Worm (Caenorhabditis elegans): Measurements from ENCODE around the gene cyp-29A2.
A peak's percentile ranks its signal among the peaks of the same experiment; 100 is the strongest.

cyp-29A2 gene

ce11 chrV:11239187-11239725 lies 21.9 kb downstream of the cyp-29A2 start, which contains the start of the genes dvc-1 and ima-1 (continued):
- TF ChIP-seq ama-1 (optimal IDR thresholded peaks at IDR 0.05) (no peak), pros-1 (tag; optimal IDR thresholded peaks at IDR 0.05) (no peak), dmd-4 (tag; optimal IDR thresholded peaks at IDR 0.05; ENCODE audit: borderline replicate concordance) (no peak), ceh-6 (GFP tag; optimal IDR thresholded peaks at IDR 0.05) (peak; percentile 65), sox-2 (GFP tag; IDR thresholded peaks at IDR 0.05) (peak; percentile 46), fkh-6 (tag; optimal IDR thresholded peaks at IDR 0.05) (peak; percentile 79), hlh-30 (tag; optimal IDR thresholded peaks at IDR 0.05; ENCODE audit: insufficient read depth) (peak; percentile 70), hlh-15 (tag; optimal IDR thresholded peaks at IDR 0.05) (peak; percentile 70), gmeb-2 (tag; optimal IDR thresholded peaks at IDR 0.05) (peak; percentile 63), elt-4 (tag; optimal IDR thresholded peaks at IDR 0.05) (no peak), T23F11.4 (GFP tag; optimal IDR thresholded peaks at IDR 0.05) (peak; percentile 22), lim-6 (tag; optimal IDR thresholded peaks at IDR 0.05) (peak; percentile 42), ref-2 (tag; optimal IDR thresholded peaks at IDR 0.05) (peak; percentile 65), K02D7.2 (tag; optimal IDR thresholded peaks at IDR 0.05) (peak; percentile 62), pha-2 (tag; optimal IDR thresholded peaks at IDR 0.05) (no peak), tbx-2 (tag; optimal IDR thresholded peaks at IDR 0.05) (peak; percentile 77), unc-42 (tag; optimal IDR thresholded peaks at IDR 0.05) (peak; percentile 28), mec-3 (tag; optimal IDR thresholded peaks at IDR 0.05; ENCODE audit: borderline replicate concordance) (no peak), ceh-19 (GFP tag; optimal IDR thresholded peaks at IDR 0.05) (peak; percentile 66), syd-9 (tag; optimal IDR thresholded peaks at IDR 0.05) (peak; percentile 74), K09A11.1 (tag; optimal IDR thresholded peaks at IDR 0.05; ENCODE audit: insufficient read depth) (peak; percentile 72), hlh-8 (tag; optimal IDR thresholded peaks at IDR 0.05) (peak; percentile 48), ceh-45 (GFP tag; IDR thresholded peaks at IDR 0.05) (0 out of 2 replicates have a peak, but pooled peaks have one; percentile 51), ceh-48 (tag; optimal IDR thresholded peaks at IDR 0.05) (peak; percentile 27), C08G9.2 (tag; optimal IDR thresholded peaks at IDR 0.05) (peak; percentile 69), elt-2 (tag; optimal IDR thresholded peaks at IDR 0.05) (peak; percentile 90), nhr-11 (tag; optimal IDR thresholded peaks at IDR 0.05) (no peak)

ce11 chrV:11241580-11241979 lies 24.2 kb downstream of the cyp-29A2 start, which contains the start of gene pgap-1:
TSS of gene pgap-1 (plus strand) at chrV:11241880.
- TF ChIP-seq sox-4 (tag; optimal IDR thresholded peaks at IDR 0.05) = no peak
- no peak for TF ChIP-seq lin-11 (tag; optimal IDR thresholded peaks at IDR 0.05)
- no peak for TF ChIP-seq pax-1 (tag; optimal IDR thresholded peaks at IDR 0.05)
- TF ChIP-seq lim-6 (tag; optimal IDR thresholded peaks at IDR 0.05) = no peak
- no peak for TF ChIP-seq ceh-34 (tag; optimal IDR thresholded peaks at IDR 0.05)

- TF ChIP-seq che-1 (tag; optimal IDR thresholded peaks at IDR 0.05) (no peak), tbx-2 (tag; optimal IDR thresholded peaks at IDR 0.05) (no peak), elt-4 (tag; optimal IDR thresholded peaks at IDR 0.05) (no peak), ceh-45 (GFP tag; IDR thresholded peaks at IDR 0.05) (no peak)
Measured at ce11 chrV:11244539-11244938, 27.2 kb downstream of the cyp-29A2 start, which contains the start of gene mxl-1. TSS of gene mxl-1 (plus strand) at chrV:11244839.

ce11 chrV:11245029-11245428 lies 27.6 kb downstream of the cyp-29A2 start:
- TF ChIP-seq dmd-4 (tag; optimal IDR thresholded peaks at IDR 0.05; ENCODE audit: borderline replicate concordance) = no peak

- no peak for TF ChIP-seq pag-3 (tag; optimal IDR thresholded peaks at IDR 0.05; ENCODE audit: borderline replicate concordance)
- TF ChIP-seq ceh-22 (tag; optimal IDR thresholded peaks at IDR 0.05) = no peak
- TF ChIP-seq dve-1 (tag; optimal IDR thresholded peaks at IDR 0.05) = no peak
- TF ChIP-seq ceh-31 (tag; optimal IDR thresholded peaks at IDR 0.05) = no peak
- TF ChIP-seq hlh-6 (tag; optimal IDR thresholded peaks at IDR 0.05) = no peak
- no peak for TF ChIP-seq ets-4 (tag; optimal IDR thresholded peaks at IDR 0.05)
- TF ChIP-seq ahr-1 (tag; optimal IDR thresholded peaks at IDR 0.05) = no peak
- TF ChIP-seq T23F11.4 (GFP tag; optimal IDR thresholded peaks at IDR 0.05) = no peak
- TF ChIP-seq unc-55 (GFP tag; optimal IDR thresholded peaks at IDR 0.05) = no peak
- TF ChIP-seq pqm-1 (tag; optimal IDR thresholded peaks at IDR 0.05) = no peak
Measured at ce11 chrV:11247846-11248245, 30.5 kb downstream of the cyp-29A2 start, which contains the start of gene mam-4. TSS of gene mam-4 (plus strand) at chrV:11248146.
